Worm (Caenorhabditis elegans) whole organism, young adult: ENCODE data around the gene mpdu-1.

Source experiments
- B0019.2 ChIP-seq: fragments of 200-800 bp; sonication (Bioruptor generic); conservative IDR thresholded peaks from 2 replicates; pipeline ENCODE4 v1.3.6; 2022; ENCODE audit warnings: missing genetic modification reagents, missing genetic modification characterization, missing compliant biosample characterization
- B0336.3 ChIP-seq: fragments of 200-800 bp; sonication (Bioruptor generic); IDR thresholded peaks from 2 replicates; pipeline ENCODE4 v1.3.6; 2022; ENCODE audit warnings: missing genetic modification characterization, missing compliant biosample characterization
- F10E7.11 ChIP-seq: sonication (generic microtip); optimal IDR thresholded peaks from 2 replicates; lab custom pipeline; 2017; ENCODE audit warnings: mild to moderate bottlenecking, missing genetic modification characterization, moderate library complexity, missing compliant biosample characterization
- F49E8.2 ChIP-seq: sonication (generic microtip); optimal IDR thresholded peaks from 3 replicates; lab custom pipeline; 2017; ENCODE audit warnings: missing genetic modification characterization, mild to moderate bottlenecking, missing compliant biosample characterization, antibody characterized with exemption, moderate library complexity; ENCODE audit not compliant: insufficient read depth
- F52B5.7 ChIP-seq: sonication (generic microtip); optimal IDR thresholded peaks from 2 replicates; lab custom pipeline; 2016; ENCODE audit warnings: mild to moderate bottlenecking, missing genetic modification characterization, missing compliant biosample characterization
- Y56A3A.18 ChIP-seq: fragments of 200-800 bp; sonication (Bioruptor generic); IDR thresholded peaks from 2 replicates; pipeline ENCODE4 v1.3.6; 2022; ENCODE audit warnings: missing genetic modification reagents, missing genetic modification characterization, missing compliant biosample characterization
- aptf-3 ChIP-seq: fragments of 200-800 bp; sonication (Bioruptor generic); IDR thresholded peaks from 2 replicates; pipeline ENCODE4 v1.3.6; 2022; ENCODE audit warnings: missing genetic modification characterization, missing compliant biosample characterization
- atf-7 ChIP-seq: sonication (generic microtip); optimal IDR thresholded peaks from 2 replicates; lab custom pipeline; 2017; ENCODE audit warnings: mild to moderate bottlenecking, missing genetic modification characterization, missing compliant biosample characterization
- attf-5 ChIP-seq: fragments of 200-800 bp; sonication (Bioruptor generic); optimal IDR thresholded peaks from 2 replicates; lab custom pipeline; 2018; ENCODE audit warnings: mild to moderate bottlenecking, missing genetic modification characterization, missing compliant biosample characterization
- ceh-91 ChIP-seq: fragments of 200-800 bp; sonication (Bioruptor generic); IDR thresholded peaks from 2 replicates; pipeline ENCODE4 v1.3.6; 2022; ENCODE audit warnings: missing genetic modification reagents, missing genetic modification characterization, missing compliant biosample characterization
- dpff-1 ChIP-seq: sonication (generic microtip); optimal IDR thresholded peaks from 2 replicates; lab custom pipeline; 2017; ENCODE audit warnings: mild to moderate bottlenecking, missing genetic modification characterization, missing compliant biosample characterization
- egrh-3 ChIP-seq: fragments of 200-800 bp; sonication (Bioruptor generic); IDR thresholded peaks from 2 replicates; pipeline ENCODE4 v1.3.6; 2022; ENCODE audit warnings: missing genetic modification reagents, missing genetic modification characterization, missing compliant biosample characterization
- him-1 ChIP-seq: sonication (generic microtip); optimal IDR thresholded peaks from 2 replicates; lab custom pipeline; 2016; ENCODE audit warnings: missing genotype, missing genetic modification reagents, missing genetic modification characterization, missing compliant biosample characterization
- hmg-1.2 ChIP-seq: fragments of 200-800 bp; sonication (Bioruptor generic); IDR thresholded peaks from 2 replicates; pipeline ENCODE4 v1.3.6; 2022; ENCODE audit warnings: missing genetic modification reagents, missing genetic modification characterization, missing compliant biosample characterization
- hrde-1 ChIP-seq: sonication (generic microtip); optimal IDR thresholded peaks from 2 replicates; lab custom pipeline; 2016; ENCODE audit warnings: missing genetic modification characterization, mild to moderate bottlenecking, missing compliant biosample characterization, moderate library complexity, missing genotype, missing genetic modification reagents, borderline replicate concordance
- lag-1 ChIP-seq: fragments of 200-800 bp; sonication (Bioruptor generic); IDR thresholded peaks from 2 replicates; pipeline ENCODE4 v1.3.6; 2022; ENCODE audit warnings: missing genetic modification reagents, missing genetic modification characterization, missing compliant biosample characterization
- let-526 ChIP-seq: fragments of 200-800 bp; sonication (Bioruptor generic); IDR thresholded peaks from 2 replicates; pipeline ENCODE4 v1.3.6; 2022; ENCODE audit warnings: missing genetic modification reagents, missing genetic modification characterization, missing compliant biosample characterization
- let-607 ChIP-seq, 2 experiments: fragments of 200-800 bp in 1 of 2; sonication (Bioruptor generic) in 1 of 2; sonication (generic microtip) in 1 of 2; optimal IDR thresholded peaks; 2 replicates each; lab custom pipeline; 2016 to 2018; ENCODE audit warnings: mild to moderate bottlenecking in 2 of 2, missing compliant biosample characterization in 2 of 2, missing genetic modification characterization in 2 of 2, moderate library complexity in 2 of 2, missing genotype in 1 of 2
- lin-40 ChIP-seq: sonication (generic microtip); optimal IDR thresholded peaks from 2 replicates; lab custom pipeline; 2016; ENCODE audit warnings: missing genetic modification characterization, mild to moderate bottlenecking, missing compliant biosample characterization, missing genotype, missing genetic modification reagents
- mel-28 ChIP-seq: sonication (generic microtip); optimal IDR thresholded peaks from 2 replicates; lab custom pipeline; 2016; ENCODE audit warnings: borderline replicate concordance, mild to moderate bottlenecking, missing genetic modification characterization, missing compliant biosample characterization
- nfya-2 ChIP-seq: fragments of 200-800 bp; sonication (Bioruptor generic); IDR thresholded peaks from 2 replicates; pipeline ENCODE4 v1.3.6; 2022; ENCODE audit warnings: missing genetic modification reagents, missing genetic modification characterization, missing compliant biosample characterization
- nhr-80 ChIP-seq: sonication (generic microtip); optimal IDR thresholded peaks from 2 replicates; lab custom pipeline; 2016; ENCODE audit warnings: missing genetic modification characterization, missing compliant biosample characterization
- pha-4 ChIP-seq: fragments of 150-350 bp; sonication (generic microtip); optimal IDR thresholded peaks from 2 replicates; lab custom pipeline; 2014; ENCODE audit warnings: missing biosample characterization, missing genetic modification reagents, missing genetic modification characterization
- rpc-1 ChIP-seq, 2 experiments: fragments of 150-350 bp in 1 of 2; sonication (generic microtip) in 1 of 2; optimal IDR thresholded peaks; 2 replicates each; lab custom pipeline; 2014 to 2018; ENCODE audit warnings: missing biosample characterization in 1 of 2, missing genetic modification characterization in 1 of 2, missing genetic modification reagents in 1 of 2, missing genotype in 1 of 2
- sdz-38 ChIP-seq: sonication (generic microtip); optimal IDR thresholded peaks from 2 replicates; lab custom pipeline; 2016; ENCODE audit warnings: missing genotype, missing genetic modification characterization, missing compliant biosample characterization
- sea-2 ChIP-seq: fragments of 200-800 bp; sonication (Bioruptor generic); IDR thresholded peaks from 2 replicates; pipeline ENCODE4 v1.3.6; 2022; ENCODE audit warnings: missing genetic modification characterization, missing compliant biosample characterization
- snpc-1.1 ChIP-seq: sonication (generic microtip); optimal IDR thresholded peaks from 2 replicates; lab custom pipeline; 2017; ENCODE audit warnings: missing genetic modification characterization, mild to moderate bottlenecking, missing compliant biosample characterization, antibody characterized with exemption, moderate library complexity, missing genotype, missing genetic modification reagents; ENCODE audit not compliant: insufficient read depth
- snpc-4 ChIP-seq, 5 experiments: fragments of 150-350 bp in 1 of 5; sonication (generic microtip) in 4 of 5; optimal IDR thresholded peaks; 2 replicates each; lab custom pipeline; 2014 to 2018; ENCODE audit warnings: missing genetic modification characterization in 5 of 5, missing biosample characterization in 3 of 5, antibody characterized with exemption in 2 of 5, mild to moderate bottlenecking in 2 of 5, missing compliant biosample characterization in 2 of 5, missing genotype in 2 of 5, moderate library complexity in 2 of 5, missing genetic modification reagents in 1 of 5
- somi-1 ChIP-seq: fragments of 200-800 bp; sonication (Bioruptor generic); optimal IDR thresholded peaks from 2 replicates; lab custom pipeline; 2018; ENCODE audit warnings: mild to moderate bottlenecking, missing genetic modification characterization, missing compliant biosample characterization
- xnd-1 ChIP-seq: sonication (generic microtip); optimal IDR thresholded peaks from 2 replicates; lab custom pipeline; 2016; ENCODE audit warnings: missing genotype, missing genetic modification reagents, missing genetic modification characterization, missing compliant biosample characterization

mpdu-1 gene

ce11 chrV:8406911-8407310, 47.9 kb upstream of the mpdu-1 start:
- TF ChIP-seq lin-40 (tag; lab: Kevin White, UChicago) (peak; percentile 2), egrh-3 (GFP tag; lab: Robert Waterston, UW) (no peak)

- TF ChIP-seq hrde-1 (tag; lab: Kevin White, UChicago), result no peak
- TF ChIP-seq sdz-38 (tag; lab: Kevin White, UChicago), result no peak
- no peak for TF ChIP-seq F49E8.2 (tag; lab: Kevin White, UChicago)
- TF ChIP-seq aptf-3 (GFP tag; lab: Robert Waterston, UW), result no peak
- no peak for TF ChIP-seq B0019.2 (GFP tag; lab: Robert Waterston, UW)
- TF ChIP-seq snpc-1.1 (tag; lab: Kevin White, UChicago), result no peak
- TF ChIP-seq B0336.3, result no peak
- TF ChIP-seq let-526 (GFP tag; lab: Robert Waterston, UW), result no peak
- no peak for TF ChIP-seq F10E7.11 (tag; lab: Kevin White, UChicago)
- TF ChIP-seq mel-28 (tag; lab: Kevin White, UChicago), result no peak
- TF ChIP-seq him-1 (tag; lab: Kevin White, UChicago), result no peak
- no peak for TF ChIP-seq atf-7 (tag; lab: Kevin White, UChicago)
- TF ChIP-seq let-607 (tag; optimal IDR thresholded peaks at IDR 0.05; lab: Kevin White, UChicago), result no peak
- TF ChIP-seq lag-1, result no peak
- TF ChIP-seq Y56A3A.18 (GFP tag; lab: Robert Waterston, UW), result no peak
Measured at ce11 chrV:8406155-8406554, 47.2 kb upstream of the mpdu-1 start.

- TF ChIP-seq pha-4 (no peak), somi-1 (GFP tag; lab: Kevin White, UChicago) (no peak)
- TF ChIP-seq, all 124 proteins: peak for 0
Measured at ce11 chrV:8404339-8404738, 45.4 kb upstream of the mpdu-1 start.

- TF ChIP-seq F52B5.7, result no peak
- no peak for TF ChIP-seq sea-2
- TF ChIP-seq let-526 (GFP tag; lab: Robert Waterston, UW), result no peak
- no peak for TF ChIP-seq B0336.3
- no peak for TF ChIP-seq hrde-1 (tag; lab: Kevin White, UChicago)
Measured at ce11 chrV:8403916-8404315, 45.0 kb upstream of the mpdu-1 start.

ce11 chrV:8403152-8403551, 44.2 kb upstream of the mpdu-1 start:
- TF ChIP-seq hmg-1.2, result peak; percentile 45; the same call in 1 of the 2 replicates
- TF ChIP-seq rpc-1 (optimal IDR thresholded peaks at IDR 0.05; lab: Kevin White, UChicago), result no peak
- TF ChIP-seq rpc-1 (tag; optimal IDR thresholded peaks at IDR 0.05; lab: Kevin White, UChicago), result no peak
- no peak for TF ChIP-seq snpc-4 (GFP tag; optimal IDR thresholded peaks at IDR 0.05; lab: Kevin White, UChicago)
- TF ChIP-seq snpc-4 (tag; optimal IDR thresholded peaks at IDR 0.05; lab: Kevin White, UChicago), result no peak
- peak; percentile 33 for TF ChIP-seq nhr-80 (tag; lab: Kevin White, UChicago)
- TF ChIP-seq nfya-2 (GFP tag; lab: Robert Waterston, UW), result no peak
- no peak for TF ChIP-seq xnd-1 (tag; lab: Kevin White, UChicago)
- no peak for TF ChIP-seq attf-5
- TF ChIP-seq dpff-1 (tag; lab: Kevin White, UChicago), result no peak
- TF ChIP-seq ceh-91 (GFP tag; lab: Robert Waterston, UW), result no peak
- TF ChIP-seq, all 124 proteins: peak for 2
